Fruit fly (Drosophila melanogaster) whole organism, adult: ENCODE data around the gene CG12877.

Experiments
- CG11617 ChIP-seq: fragments of 200-800 bp; sonication (Bioruptor generic); optimal IDR thresholded peaks from 2 replicates; lab custom pipeline; 2017; ENCODE audit warnings: mild to moderate bottlenecking, missing biosample characterization, missing genetic modification reagents, missing genetic modification characterization
- CG12768 ChIP-seq: fragments of 200-800 bp; sonication (Bioruptor generic); optimal IDR thresholded peaks from 2 replicates; lab custom pipeline; 2017; ENCODE audit warnings: missing biosample characterization, missing genetic modification characterization, mild to moderate bottlenecking, moderate library complexity, missing genetic modification reagents
- CG14711 ChIP-seq: fragments of 200-800 bp; sonication (Bioruptor generic); optimal IDR thresholded peaks from 2 replicates; lab custom pipeline; 2018; ENCODE audit warnings: missing biosample characterization, mild to moderate bottlenecking, missing genetic modification characterization, moderate library complexity
- CG1620 ChIP-seq: fragments of 200-800 bp; sonication (Bioruptor generic); optimal IDR thresholded peaks from 2 replicates; lab custom pipeline; 2016; ENCODE audit warnings: missing biosample characterization, missing genetic modification characterization
- CG33017 ChIP-seq: fragments of 200-800 bp; sonication (Bioruptor generic); optimal IDR thresholded peaks from 2 replicates; lab custom pipeline; 2018; ENCODE audit warnings: missing biosample characterization, mild to moderate bottlenecking, missing genetic modification characterization, moderate library complexity
- CG5204 ChIP-seq: fragments of 200-800 bp; sonication (Bioruptor generic); optimal IDR thresholded peaks from 2 replicates; lab custom pipeline; 2016; ENCODE audit warnings: missing biosample characterization, missing genetic modification characterization
- CG7045 ChIP-seq: fragments of 200-800 bp; sonication (Bioruptor generic); optimal IDR thresholded peaks from 2 replicates; lab custom pipeline; 2017; ENCODE audit warnings: missing biosample characterization, mild to moderate bottlenecking, missing genetic modification characterization
- CG7101 ChIP-seq: fragments of 200-800 bp; sonication (Bioruptor generic); optimal IDR thresholded peaks from 2 replicates; lab custom pipeline; 2018; ENCODE audit warnings: missing biosample characterization, mild to moderate bottlenecking, missing genetic modification characterization, moderate library complexity
- Clk ChIP-seq: fragments of 200-800 bp; sonication (Bioruptor generic); optimal IDR thresholded peaks from 2 replicates; lab custom pipeline; 2017; ENCODE audit warnings: missing biosample characterization, missing genetic modification characterization
- Crg-1 ChIP-seq: fragments of 200-800 bp; sonication (Bioruptor generic); optimal IDR thresholded peaks from 2 replicates; lab custom pipeline; 2016; ENCODE audit warnings: missing biosample characterization, missing genetic modification characterization
- Hr96 ChIP-seq: fragments of 200-800 bp; sonication (Bioruptor generic); optimal IDR thresholded peaks from 2 replicates; lab custom pipeline; 2016; ENCODE audit warnings: missing biosample characterization, missing genetic modification characterization
- Mnt ChIP-seq: fragments of 200-800 bp; sonication (Bioruptor generic); optimal IDR thresholded peaks from 2 replicates; lab custom pipeline; 2016; ENCODE audit warnings: missing biosample characterization, mild to moderate bottlenecking, missing genetic modification characterization
- bab1 ChIP-seq: fragments of 200-800 bp; sonication (Bioruptor generic); optimal IDR thresholded peaks from 3 replicates; lab custom pipeline; 2019; ENCODE audit warnings: missing biosample characterization, mild to moderate bottlenecking, missing genetic modification characterization, moderate library complexity
- cic ChIP-seq: fragments of 200-800 bp; sonication (Bioruptor generic); optimal IDR thresholded peaks from 2 replicates; lab custom pipeline; 2017; ENCODE audit warnings: missing biosample characterization, mild to moderate bottlenecking, missing genetic modification characterization, moderate library complexity
- cnc ChIP-seq, 2 experiments: fragments of >200 bp; optimal IDR thresholded peaks; 2 replicates each; lab custom pipeline; 2017
- kay ChIP-seq: fragments of 200-800 bp; sonication (Bioruptor generic); peaks from one replicate; lab custom pipeline; 2016; ENCODE audit warnings: missing biosample characterization, missing genetic modification characterization, borderline replicate concordance
- ovo ChIP-seq: fragments of 200-800 bp; sonication (Bioruptor generic); optimal IDR thresholded peaks from 2 replicates; lab custom pipeline; 2016; ENCODE audit warnings: missing biosample characterization, missing genetic modification characterization
- pad ChIP-seq: fragments of 200-800 bp; sonication (Bioruptor generic); optimal IDR thresholded peaks from 3 replicates; lab custom pipeline; 2017; ENCODE audit warnings: missing biosample characterization, missing genetic modification characterization, mild to moderate bottlenecking, moderate library complexity, missing genetic modification reagents
- tj ChIP-seq: fragments of 200-800 bp; sonication (Bioruptor generic); optimal IDR thresholded peaks from 3 replicates; lab custom pipeline; 2017; ENCODE audit warnings: missing biosample characterization, mild to moderate bottlenecking, missing genetic modification characterization, moderate library complexity
- toe ChIP-seq: fragments of 200-800 bp; sonication (Bioruptor generic); optimal IDR thresholded peaks from 2 replicates; lab custom pipeline; 2016; ENCODE audit warnings: missing biosample characterization, missing genetic modification characterization

CG12877 gene

DNA sequence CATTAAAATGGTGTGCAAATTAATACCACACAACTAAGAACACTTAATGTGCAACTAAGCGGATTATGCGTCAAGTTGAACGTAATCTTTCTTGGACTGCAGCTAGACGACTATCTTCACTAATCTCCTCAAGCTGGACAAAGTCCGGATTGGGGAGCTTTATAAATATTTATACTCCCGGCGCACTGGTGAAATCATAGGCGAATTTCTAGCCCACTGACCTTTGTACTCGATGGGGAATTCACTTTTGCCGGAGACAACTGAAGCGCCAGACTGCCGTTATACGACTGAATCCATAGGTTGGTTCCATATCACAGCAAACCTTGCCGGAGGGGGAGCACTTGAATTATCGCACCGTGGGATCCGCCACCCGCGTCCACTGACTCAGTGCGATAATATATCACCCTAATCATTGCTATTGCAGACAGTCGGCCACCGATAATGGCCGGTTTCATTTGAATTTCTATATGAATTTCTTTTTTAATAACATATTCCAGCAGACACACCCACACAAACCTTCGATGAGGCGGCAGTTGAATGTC lies 790 bp upstream of the CG12877 start:
- TF ChIP-seq tj (GFP tag; lab: Kevin White, UChicago): no peak
- TF ChIP-seq CG14711 (tag; lab: Kevin White, UChicago): no peak
- TF ChIP-seq CG7101 (tag; lab: Kevin White, UChicago): no peak
- no peak for TF ChIP-seq toe (GFP tag; lab: Kevin White, UChicago)
- peak; percentile 16 for TF ChIP-seq Hr96 (GFP tag; lab: Kevin White, UChicago)
- peak; percentile 82 for TF ChIP-seq CG12768

dm6 chr3R:27736367-27737005 lies 29.6 kb downstream of the CG12877 start, which contains the start of gene Ets98B:
Gene Ets98B (plus strand): TSS chr3R:27736538.
- TF ChIP-seq cnc (optimal IDR thresholded peaks at IDR 0.05; lab: Kevin White, UChicago) (no peak), Clk (GFP tag; lab: Kevin White, UChicago) (no peak), Hr96 (GFP tag; lab: Kevin White, UChicago) (no peak), cic (GFP tag; lab: Kevin White, UChicago) (no peak), Crg-1 (GFP tag; lab: Kevin White, UChicago) (no peak)

dm6 chr3R:27737038-27737437 lies 30.1 kb downstream of the CG12877 start:
- TF ChIP-seq Crg-1 (GFP tag; lab: Kevin White, UChicago) (no peak), cic (GFP tag; lab: Kevin White, UChicago) (no peak)

- TF ChIP-seq CG12768 (no peak), Hr96 (GFP tag; lab: Kevin White, UChicago) (no peak), Mnt (GFP tag; lab: Kevin White, UChicago) (no peak), pad (GFP tag; lab: Kevin White, UChicago) (no peak), ovo (GFP tag; lab: Kevin White, UChicago) (no peak), CG5204 (GFP tag; lab: Kevin White, UChicago) (no peak), CG7045 (GFP tag; lab: Kevin White, UChicago) (no peak)
These were observed 31.4 kb downstream of the CG12877 start for dm6 chr3R:27738287-27738686.

DNA sequence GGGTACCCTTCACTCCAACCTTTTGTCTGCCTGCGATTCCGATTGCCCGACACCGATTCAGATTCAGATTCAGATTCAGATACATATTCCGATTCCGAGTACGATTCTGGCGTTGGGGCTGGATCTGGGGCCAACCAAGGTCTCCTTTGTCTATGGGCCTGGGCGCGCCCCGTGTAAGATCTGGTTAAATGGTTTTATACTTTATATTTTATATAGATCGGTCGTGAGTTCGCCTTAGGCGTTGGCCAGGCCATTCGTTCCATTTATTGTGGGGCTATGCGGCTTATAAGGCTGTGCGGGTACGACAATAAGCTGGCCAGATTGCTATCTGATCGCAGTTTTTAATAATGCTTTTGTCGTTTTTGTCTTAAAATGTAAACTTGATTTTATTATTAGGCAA lies 33.1 kb downstream of the CG12877 start:
- TF ChIP-seq CG11617 (no peak), CG33017 (tag; lab: Kevin White, UChicago) (no peak), CG7045 (GFP tag; lab: Kevin White, UChicago) (no peak), CG1620 (GFP tag; lab: Kevin White, UChicago) (no peak), Clk (GFP tag; lab: Kevin White, UChicago) (no peak), kay (no peak), Hr96 (GFP tag; lab: Kevin White, UChicago) (no peak), ovo (GFP tag; lab: Kevin White, UChicago) (no peak), tj (GFP tag; lab: Kevin White, UChicago) (no peak), cic (GFP tag; lab: Kevin White, UChicago) (no peak), pad (GFP tag; lab: Kevin White, UChicago) (no peak), CG7101 (tag; lab: Kevin White, UChicago) (no peak), cnc (optimal IDR thresholded peaks at IDR 0.05; lab: Kevin White, UChicago) (no peak), CG12768 (no peak), toe (GFP tag; lab: Kevin White, UChicago) (no peak)

DNA sequence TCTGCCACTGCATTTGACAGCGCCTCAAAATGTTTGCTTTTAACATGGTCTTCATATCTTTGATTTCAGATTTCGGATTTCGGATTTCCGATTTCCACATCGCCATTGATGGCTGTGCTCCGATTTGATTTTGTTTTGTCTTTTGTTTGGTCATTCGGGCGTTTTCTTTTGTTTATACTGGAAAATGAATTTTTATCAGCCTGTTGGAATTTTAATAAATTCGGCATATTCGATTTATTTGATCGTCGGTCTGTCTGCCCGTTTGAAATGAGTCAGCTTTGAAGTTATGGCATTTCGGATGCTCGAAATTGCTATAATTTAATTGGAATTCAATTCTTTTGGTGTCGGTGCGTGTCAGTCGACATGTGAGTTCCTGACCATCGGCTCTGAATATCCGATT lies 33.8 kb downstream of the CG12877 start:
- TF ChIP-seq CG12768 (no peak), toe (GFP tag; lab: Kevin White, UChicago) (no peak), Crg-1 (GFP tag; lab: Kevin White, UChicago) (no peak), pad (GFP tag; lab: Kevin White, UChicago) (no peak), CG7101 (tag; lab: Kevin White, UChicago) (no peak), CG7045 (GFP tag; lab: Kevin White, UChicago) (no peak), CG11617 (no peak), Clk (GFP tag; lab: Kevin White, UChicago) (no peak), cic (GFP tag; lab: Kevin White, UChicago) (no peak), ovo (GFP tag; lab: Kevin White, UChicago) (no peak), CG33017 (tag; lab: Kevin White, UChicago) (no peak), cnc (optimal IDR thresholded peaks at IDR 0.05; lab: Kevin White, UChicago) (no peak), tj (GFP tag; lab: Kevin White, UChicago) (no peak), bab1 (GFP tag; lab: Kevin White, UChicago) (no peak), CG14711 (tag; lab: Kevin White, UChicago) (no peak), CG1620 (GFP tag; lab: Kevin White, UChicago) (no peak), kay (no peak), Mnt (GFP tag; lab: Kevin White, UChicago) (no peak), Hr96 (GFP tag; lab: Kevin White, UChicago) (no peak), CG5204 (GFP tag; lab: Kevin White, UChicago) (no peak)
